Worm (Caenorhabditis elegans) whole organism, young adult: Measurements from ENCODE around the gene uaf-1.

Source experiments
- B0019.2 ChIP-seq: fragments of 200-800 bp; sonication (Bioruptor generic); conservative IDR thresholded peaks from 2 replicates; pipeline ENCODE4 v1.3.6; 2022; ENCODE audit warnings: missing genetic modification reagents, missing genetic modification characterization, missing compliant biosample characterization
- C06A6.2 ChIP-seq: fragments of 200-800 bp; sonication (Bioruptor generic); conservative IDR thresholded peaks from 2 replicates; pipeline ENCODE4 v1.3.6; 2022; ENCODE audit warnings: missing genetic modification characterization, missing compliant biosample characterization
- C17E4.6 ChIP-seq: fragments of 200-800 bp; sonication (Bioruptor generic); IDR thresholded peaks from 2 replicates; pipeline ENCODE4 v1.3.6; 2022; ENCODE audit warnings: missing genetic modification reagents, missing genetic modification characterization, missing compliant biosample characterization
- F10E7.11 ChIP-seq: sonication (generic microtip); optimal IDR thresholded peaks from 2 replicates; lab custom pipeline; 2017; ENCODE audit warnings: mild to moderate bottlenecking, missing genetic modification characterization, moderate library complexity, missing compliant biosample characterization
- F37B4.10 ChIP-seq: fragments of 200-800 bp; sonication (Bioruptor generic); IDR thresholded peaks from 2 replicates; pipeline ENCODE4 v1.3.6; 2022; ENCODE audit warnings: missing genetic modification characterization, missing compliant biosample characterization
- F39B2.1 ChIP-seq: fragments of 200-800 bp; sonication (Bioruptor generic); IDR thresholded peaks from 2 replicates; pipeline ENCODE4 v1.3.6; 2022; ENCODE audit warnings: missing genetic modification reagents, missing genetic modification characterization, missing compliant biosample characterization
- F55B11.4 ChIP-seq: sonication (generic microtip); optimal IDR thresholded peaks from 2 replicates; lab custom pipeline; 2016; ENCODE audit warnings: missing compliant biosample characterization, missing genetic modification characterization, borderline replicate concordance; ENCODE audit not compliant: insufficient read depth
- F57A8.1 ChIP-seq: fragments of 200-800 bp; sonication (Bioruptor generic); optimal IDR thresholded peaks from 2 replicates; lab custom pipeline; 2018; ENCODE audit warnings: mild to moderate bottlenecking, missing genetic modification characterization, moderate library complexity, missing compliant biosample characterization
- ZK185.1 ChIP-seq: sonication (generic microtip); optimal IDR thresholded peaks from 2 replicates; lab custom pipeline; 2016; ENCODE audit warnings: mild to moderate bottlenecking, missing genetic modification characterization, missing compliant biosample characterization; ENCODE audit not compliant: poor library complexity, severe bottlenecking
- akir-1 ChIP-seq: fragments of 200-800 bp; sonication (Bioruptor generic); optimal IDR thresholded peaks from 2 replicates; lab custom pipeline; 2018; ENCODE audit warnings: mild to moderate bottlenecking, missing genetic modification characterization, moderate library complexity, missing compliant biosample characterization
- ama-1 ChIP-seq, 3 experiments: fragments of 150-350 bp in 1 of 3; sonication (generic microtip) in 2 of 3; optimal IDR thresholded peaks; 2 replicates each; lab custom pipeline; 2014 to 2018; ENCODE audit warnings: missing biosample characterization in 2 of 3, missing genetic modification characterization in 2 of 3, missing genetic modification reagents in 2 of 3
- aptf-3 ChIP-seq: fragments of 200-800 bp; sonication (Bioruptor generic); IDR thresholded peaks from 2 replicates; pipeline ENCODE4 v1.3.6; 2022; ENCODE audit warnings: missing genetic modification characterization, missing compliant biosample characterization
- athp-1 ChIP-seq: sonication (generic microtip); optimal IDR thresholded peaks from 2 replicates; lab custom pipeline; 2017; ENCODE audit warnings: mild to moderate bottlenecking, missing genetic modification characterization, missing compliant biosample characterization
- bed-1 ChIP-seq: fragments of 200-800 bp; sonication (Bioruptor generic); IDR thresholded peaks from 2 replicates; pipeline ENCODE4 v1.3.6; 2022; ENCODE audit warnings: missing genetic modification reagents, missing genetic modification characterization, missing compliant biosample characterization
- bed-2 ChIP-seq: fragments of 200-800 bp; sonication (Bioruptor generic); IDR thresholded peaks from 2 replicates; pipeline ENCODE4 v1.3.6; 2022; ENCODE audit warnings: missing genetic modification reagents, missing genetic modification characterization, missing compliant biosample characterization
- ccch-3 ChIP-seq: fragments of 200-800 bp; sonication (Bioruptor generic); optimal IDR thresholded peaks from 2 replicates; lab custom pipeline; 2018; ENCODE audit warnings: mild to moderate bottlenecking, missing genetic modification characterization, missing compliant biosample characterization
- cebp-2 ChIP-seq: fragments of 200-800 bp; sonication (Bioruptor generic); IDR thresholded peaks from 2 replicates; pipeline ENCODE4 v1.3.6; 2022; ENCODE audit warnings: missing genetic modification characterization, missing compliant biosample characterization
- ceh-58 ChIP-seq: fragments of 200-800 bp; sonication (Bioruptor generic); IDR thresholded peaks from 2 replicates; pipeline ENCODE4 v1.3.6; 2022; ENCODE audit warnings: missing genetic modification characterization, missing compliant biosample characterization
- egrh-3 ChIP-seq: fragments of 200-800 bp; sonication (Bioruptor generic); IDR thresholded peaks from 2 replicates; pipeline ENCODE4 v1.3.6; 2022; ENCODE audit warnings: missing genetic modification reagents, missing genetic modification characterization, missing compliant biosample characterization
- him-1 ChIP-seq: sonication (generic microtip); optimal IDR thresholded peaks from 2 replicates; lab custom pipeline; 2016; ENCODE audit warnings: missing genotype, missing genetic modification reagents, missing genetic modification characterization, missing compliant biosample characterization
- hrde-1 ChIP-seq: sonication (generic microtip); optimal IDR thresholded peaks from 2 replicates; lab custom pipeline; 2016; ENCODE audit warnings: missing genetic modification characterization, mild to moderate bottlenecking, missing compliant biosample characterization, moderate library complexity, missing genotype, missing genetic modification reagents, borderline replicate concordance
- lir-1 ChIP-seq: fragments of 200-800 bp; sonication (Bioruptor generic); conservative IDR thresholded peaks from 2 replicates; pipeline ENCODE4 v1.3.6; 2022; ENCODE audit warnings: missing genetic modification reagents, missing genetic modification characterization, missing compliant biosample characterization
- madf-10 ChIP-seq: sonication (generic microtip); optimal IDR thresholded peaks from 2 replicates; lab custom pipeline; 2016; ENCODE audit warnings: mild to moderate bottlenecking, missing genetic modification characterization, missing compliant biosample characterization
- madf-6 ChIP-seq: fragments of 200-800 bp; sonication (Bioruptor generic); IDR thresholded peaks from 2 replicates; pipeline ENCODE4 v1.3.6; 2022; ENCODE audit warnings: missing genetic modification reagents, missing genetic modification characterization, missing compliant biosample characterization
- mxl-1 ChIP-seq: sonication (generic microtip); optimal IDR thresholded peaks from 2 replicates; lab custom pipeline; 2016; ENCODE audit warnings: missing genetic modification characterization, missing compliant biosample characterization
- nfya-2 ChIP-seq: fragments of 200-800 bp; sonication (Bioruptor generic); IDR thresholded peaks from 2 replicates; pipeline ENCODE4 v1.3.6; 2022; ENCODE audit warnings: missing genetic modification reagents, missing genetic modification characterization, missing compliant biosample characterization
- nfyb-1 ChIP-seq: fragments of 200-800 bp; sonication (Bioruptor generic); IDR thresholded peaks from 2 replicates; pipeline ENCODE4 v1.3.6; 2022; ENCODE audit warnings: missing genetic modification reagents, missing genetic modification characterization, missing compliant biosample characterization
- repo-1 ChIP-seq: sonication (generic microtip); optimal IDR thresholded peaks from 2 replicates; lab custom pipeline; 2017; ENCODE audit warnings: mild to moderate bottlenecking, missing genetic modification characterization, missing compliant biosample characterization
- rpc-1 ChIP-seq, 2 experiments: fragments of 150-350 bp in 1 of 2; sonication (generic microtip) in 1 of 2; optimal IDR thresholded peaks; 2 replicates each; lab custom pipeline; 2014 to 2018; ENCODE audit warnings: missing biosample characterization in 1 of 2, missing genetic modification characterization in 1 of 2, missing genetic modification reagents in 1 of 2, missing genotype in 1 of 2
- sdz-38 ChIP-seq: sonication (generic microtip); optimal IDR thresholded peaks from 2 replicates; lab custom pipeline; 2016; ENCODE audit warnings: missing genotype, missing genetic modification characterization, missing compliant biosample characterization
- snpc-1.3 ChIP-seq: sonication (generic microtip); optimal IDR thresholded peaks from 2 replicates; lab custom pipeline; 2017; ENCODE audit warnings: missing genetic modification characterization, mild to moderate bottlenecking, missing compliant biosample characterization, antibody characterized with exemption, moderate library complexity, missing genotype, missing genetic modification reagents; ENCODE audit not compliant: insufficient read depth
- snpc-4 ChIP-seq, 5 experiments: fragments of 150-350 bp in 1 of 5; sonication (generic microtip) in 4 of 5; optimal IDR thresholded peaks; 2 replicates each; lab custom pipeline; 2014 to 2018; ENCODE audit warnings: missing genetic modification characterization in 5 of 5, missing biosample characterization in 3 of 5, antibody characterized with exemption in 2 of 5, mild to moderate bottlenecking in 2 of 5, missing compliant biosample characterization in 2 of 5, missing genotype in 2 of 5, moderate library complexity in 2 of 5, missing genetic modification reagents in 1 of 5
- somi-1 ChIP-seq: fragments of 200-800 bp; sonication (Bioruptor generic); optimal IDR thresholded peaks from 2 replicates; lab custom pipeline; 2018; ENCODE audit warnings: mild to moderate bottlenecking, missing genetic modification characterization, missing compliant biosample characterization
- xnd-1 ChIP-seq: sonication (generic microtip); optimal IDR thresholded peaks from 2 replicates; lab custom pipeline; 2016; ENCODE audit warnings: missing genotype, missing genetic modification reagents, missing genetic modification characterization, missing compliant biosample characterization
- zfh-2 ChIP-seq: fragments of 200-800 bp; sonication (Bioruptor generic); conservative IDR thresholded peaks from 2 replicates; pipeline ENCODE4 v1.3.6; 2022; ENCODE audit warnings: missing genetic modification reagents, missing genetic modification characterization, missing compliant biosample characterization
- ztf-22 ChIP-seq: fragments of 200-800 bp; sonication (Bioruptor generic); optimal IDR thresholded peaks from 2 replicates; lab custom pipeline; 2018; ENCODE audit warnings: mild to moderate bottlenecking, missing genetic modification characterization, moderate library complexity, missing compliant biosample characterization
- ztf-26 ChIP-seq: sonication (generic microtip); optimal IDR thresholded peaks from 2 replicates; lab custom pipeline; 2017; ENCODE audit warnings: missing genetic modification characterization, missing compliant biosample characterization
- ztf-28 ChIP-seq: fragments of 200-800 bp; sonication (Bioruptor generic); IDR thresholded peaks from 2 replicates; pipeline ENCODE4 v1.3.6; 2022; ENCODE audit warnings: missing genetic modification reagents, missing genetic modification characterization, missing compliant biosample characterization

The uaf-1 gene

ce11 chrIII:1080536-1080935 lies 4.2 kb upstream of the uaf-1 start, which contains the start of the genes rab-18 and kbp-4 (continued):
- no peak for TF ChIP-seq bed-2 (GFP tag; lab: Robert Waterston, UW)
- TF ChIP-seq snpc-4 (GFP tag; optimal IDR thresholded peaks at IDR 0.05; lab: Kevin White, UChicago) = peak; percentile 45
- peak; percentile 65 to 81 (median 78) for TF ChIP-seq snpc-4 (tag; optimal IDR thresholded peaks at IDR 0.05; lab: Kevin White, UChicago)
- TF ChIP-seq hrde-1 (tag; lab: Kevin White, UChicago) = no peak
- peak; percentile 69 for TF ChIP-seq C06A6.2 (GFP tag; lab: Robert Waterston, UW)
- no peak for TF ChIP-seq him-1 (tag; lab: Kevin White, UChicago)
- no peak for TF ChIP-seq nfya-2 (GFP tag; lab: Robert Waterston, UW)
- TF ChIP-seq ZK185.1 (tag; lab: Kevin White, UChicago) = no peak
- peak; percentile 90 for TF ChIP-seq snpc-1.3
- 0 out of 2 replicates have a peak, but pooled peaks have one; percentile 65 for TF ChIP-seq ztf-28 (GFP tag; lab: Robert Waterston, UW)
- no peak for TF ChIP-seq F57A8.1 (GFP tag; lab: Kevin White, UChicago)
- TF ChIP-seq madf-6 (GFP tag; lab: Robert Waterston, UW) = peak; percentile 94
- TF ChIP-seq F39B2.1 (GFP tag; lab: Robert Waterston, UW) = no peak
- TF ChIP-seq somi-1 = no peak
- TF ChIP-seq ccch-3 (GFP tag; lab: Kevin White, UChicago) = no peak
- TF ChIP-seq madf-10 (tag; lab: Kevin White, UChicago) = peak; percentile 63
- no peak for TF ChIP-seq ztf-22 (GFP tag; lab: Kevin White, UChicago)
- no peak for TF ChIP-seq aptf-3
- TF ChIP-seq xnd-1 (tag; lab: Kevin White, UChicago) = peak; percentile 68
- peak; percentile 81 for TF ChIP-seq B0019.2
- TF ChIP-seq rpc-1 (optimal IDR thresholded peaks at IDR 0.05; lab: Kevin White, UChicago) = no peak
- TF ChIP-seq rpc-1 (tag; optimal IDR thresholded peaks at IDR 0.05; lab: Kevin White, UChicago) = no peak
- no peak for TF ChIP-seq ama-1 (optimal IDR thresholded peaks at IDR 0.05; lab: Kevin White, UChicago)
- TF ChIP-seq ama-1 (GFP tag; optimal IDR thresholded peaks at IDR 0.05; lab: Kevin White, UChicago) = no peak
- peak; percentile 48 for TF ChIP-seq repo-1 (tag; lab: Kevin White, UChicago)
- peak; percentile 65 for TF ChIP-seq ztf-26 (tag; lab: Kevin White, UChicago)
- TF ChIP-seq ceh-58 (GFP tag; lab: Robert Waterston, UW) = no peak
- no peak for TF ChIP-seq F55B11.4 (tag; lab: Kevin White, UChicago)
- peak; percentile 93 for TF ChIP-seq athp-1 (tag; lab: Kevin White, UChicago)
- TF ChIP-seq F10E7.11 (tag; lab: Kevin White, UChicago) = no peak
- TF ChIP-seq C17E4.6 (GFP tag; lab: Robert Waterston, UW) = peak; percentile 85; the same call in 1 of the 2 replicates

DNA sequence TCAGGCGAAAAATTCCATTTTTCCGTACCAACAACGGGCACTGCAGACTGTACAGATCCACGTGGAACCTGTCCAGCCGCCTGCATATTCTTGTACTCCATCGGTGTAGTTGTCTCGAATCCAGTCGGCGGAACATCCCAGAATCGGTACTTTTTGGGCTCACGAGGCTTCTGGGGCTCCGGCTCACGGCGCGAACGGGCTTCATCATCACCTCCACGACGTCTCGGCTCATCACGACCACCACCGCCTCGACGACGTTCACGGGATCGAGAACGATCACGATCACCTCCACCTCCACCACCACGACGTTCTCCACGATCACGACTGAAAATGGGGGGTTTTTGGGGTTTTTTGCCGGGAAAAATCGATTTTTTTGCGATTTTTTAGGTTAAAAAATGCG lies 2.2 kb downstream of the uaf-1 start:
- TF ChIP-seq egrh-3 (GFP tag; lab: Robert Waterston, UW) (0 out of 2 replicates have a peak, but pooled peaks have one; percentile 15), snpc-4 (GFP tag; optimal IDR thresholded peaks at IDR 0.05; lab: Kevin White, UChicago) (no peak), snpc-4 (tag; optimal IDR thresholded peaks at IDR 0.05; lab: Kevin White, UChicago) (no peak), bed-1 (no peak), mxl-1 (tag; lab: Kevin White, UChicago) (no peak), cebp-2 (GFP tag; lab: Robert Waterston, UW) (0 out of 2 replicates have a peak, but pooled peaks have one; percentile 23), akir-1 (GFP tag; lab: Kevin White, UChicago) (no peak), sdz-38 (tag; lab: Kevin White, UChicago) (no peak), zfh-2 (GFP tag; lab: Robert Waterston, UW) (peak; percentile 59), C06A6.2 (GFP tag; lab: Robert Waterston, UW) (no peak), lir-1 (GFP tag; lab: Robert Waterston, UW) (no peak), nfyb-1 (GFP tag; lab: Robert Waterston, UW) (no peak), F37B4.10 (no peak)
